Worm (Caenorhabditis elegans) whole organism, L1 larva: ENCODE measurements around the gene ttr-19.

Experiments
- C16A3.4 ChIP-seq: fragments of 150-350 bp; optimal IDR thresholded peaks from 2 replicates; lab custom pipeline; 2014; ENCODE audit warnings: missing biosample characterization, missing genetic modification characterization
- C34B4.2 ChIP-seq: sonication (generic microtip); optimal IDR thresholded peaks from 2 replicates; lab custom pipeline; 2017; ENCODE audit warnings: mild to moderate bottlenecking, missing genetic modification characterization, missing compliant biosample characterization
- Y116A8C.19 ChIP-seq: sonication (generic microtip); optimal IDR thresholded peaks from 2 replicates; lab custom pipeline; 2016; ENCODE audit warnings: missing compliant biosample characterization, missing genetic modification characterization, borderline replicate concordance
- aha-1 ChIP-seq: fragments of 150-350 bp; optimal IDR thresholded peaks from 2 replicates; lab custom pipeline; 2014; ENCODE audit warnings: missing biosample characterization, missing genetic modification characterization
- aly-2 ChIP-seq: fragments of 150-350 bp; optimal IDR thresholded peaks from 2 replicates; lab custom pipeline; 2014; ENCODE audit warnings: missing biosample characterization, missing genetic modification characterization
- blmp-1 ChIP-seq: fragments of 150-350 bp; optimal IDR thresholded peaks from 2 replicates; lab custom pipeline; 2014; ENCODE audit warnings: missing biosample characterization, missing genetic modification characterization
- ceh-63 ChIP-seq: fragments of 200-800 bp; sonication (Bioruptor generic); optimal IDR thresholded peaks from 2 replicates; lab custom pipeline; 2018; ENCODE audit warnings: mild to moderate bottlenecking, missing genetic modification characterization, missing compliant biosample characterization
- ceh-82 ChIP-seq, 3 experiments: fragments of 150-350 bp in 1 of 3; sonication (generic microtip) in 2 of 3; optimal IDR thresholded peaks; 2 replicates each; lab custom pipeline; 2014 to 2017; ENCODE audit warnings: missing biosample characterization in 3 of 3, missing genetic modification characterization in 3 of 3
- dpl-1 ChIP-seq, 3 experiments: fragments of 150-350 bp in 2 of 3; sonication (generic microtip) in 1 of 3; optimal IDR thresholded peaks; 2 replicates each; lab custom pipeline; 2014 to 2017; ENCODE audit warnings: missing biosample characterization in 3 of 3, missing genetic modification characterization in 3 of 3, missing genetic modification reagents in 3 of 3
- dsc-1 ChIP-seq: sonication (generic microtip); optimal IDR thresholded peaks from 2 replicates; lab custom pipeline; 2016; ENCODE audit warnings: mild to moderate bottlenecking, missing genetic modification characterization, missing compliant biosample characterization
- efl-1 ChIP-seq, 4 experiments: fragments of 150-350 bp; optimal IDR thresholded peaks in 3 of 4; peaks in 1 of 4; 1 replicate in 1 of 4; 2 replicates in 3 of 4; lab custom pipeline; 2014; ENCODE audit warnings: missing biosample characterization in 2 of 4, missing genetic modification characterization in 2 of 4, missing genetic modification reagents in 2 of 4
- efl-3 ChIP-seq: fragments of 200-800 bp; sonication (Bioruptor generic); optimal IDR thresholded peaks from 2 replicates; lab custom pipeline; 2018; ENCODE audit warnings: mild to moderate bottlenecking, missing genetic modification characterization, missing compliant biosample characterization
- egl-27 ChIP-seq, 2 experiments: fragments of 150-350 bp in 1 of 2; sonication (generic microtip); optimal IDR thresholded peaks; 3 replicates each; lab custom pipeline; 2017 to 2018; ENCODE audit warnings: missing biosample characterization in 2 of 2, missing genetic modification characterization in 2 of 2, missing genetic modification reagents in 2 of 2
- elt-2 ChIP-seq: sonication (generic microtip); optimal IDR thresholded peaks from 2 replicates; lab custom pipeline; 2016; ENCODE audit warnings: missing genetic modification characterization, mild to moderate bottlenecking, inconsistent platforms, missing compliant biosample characterization, missing genetic modification reagents
- elt-3 ChIP-seq, 6 experiments: fragments of 150-350 bp in 1 of 6; sonication (generic microtip); optimal IDR thresholded peaks; 2 replicates each; lab custom pipeline; 2017 to 2018; ENCODE audit warnings: missing biosample characterization in 6 of 6, missing genetic modification characterization in 6 of 6, inconsistent platforms in 1 of 6
- fkh-10 ChIP-seq: sonication (generic microtip); optimal IDR thresholded peaks from 2 replicates; lab custom pipeline; 2017; ENCODE audit warnings: missing biosample characterization, missing genetic modification reagents, missing genetic modification characterization
- fkh-4 ChIP-seq: sonication (generic microtip); optimal IDR thresholded peaks from 2 replicates; lab custom pipeline; 2016; ENCODE audit warnings: missing compliant biosample characterization, missing genetic modification characterization, borderline replicate concordance
- fkh-8 ChIP-seq: sonication (generic microtip); optimal IDR thresholded peaks from 2 replicates; lab custom pipeline; 2016; ENCODE audit warnings: mild to moderate bottlenecking, missing genetic modification characterization, missing compliant biosample characterization
- fos-1 ChIP-seq: fragments of 150-350 bp; optimal IDR thresholded peaks from 2 replicates; lab custom pipeline; 2014; ENCODE audit warnings: missing biosample characterization, missing genetic modification characterization
- grh-1 ChIP-seq: fragments of 200-800 bp; sonication (Bioruptor generic); IDR thresholded peaks from 2 replicates; pipeline ENCODE4 v1.3.6; 2022; ENCODE audit warnings: missing genetic modification reagents, missing genetic modification characterization, missing compliant biosample characterization
- hlh-4 ChIP-seq: sonication (generic microtip); optimal IDR thresholded peaks from 2 replicates; lab custom pipeline; 2016; ENCODE audit warnings: mild to moderate bottlenecking, missing genetic modification characterization, missing compliant biosample characterization
- hpl-2 ChIP-seq: fragments of 150-350 bp; optimal IDR thresholded peaks from 2 replicates; lab custom pipeline; 2014; ENCODE audit warnings: missing biosample characterization, missing genetic modification reagents, missing genetic modification characterization
- jun-1 ChIP-seq: fragments of 150-350 bp; optimal IDR thresholded peaks from 2 replicates; lab custom pipeline; 2014; ENCODE audit warnings: missing biosample characterization, missing genetic modification reagents, missing genetic modification characterization
- lin-13 ChIP-seq: fragments of 150-350 bp; optimal IDR thresholded peaks from 2 replicates; lab custom pipeline; 2014; ENCODE audit warnings: missing biosample characterization, missing genetic modification reagents, missing genetic modification characterization
- lin-14 ChIP-seq: fragments of 200-800 bp; sonication (Bioruptor generic); optimal IDR thresholded peaks from 2 replicates; lab custom pipeline; 2018; ENCODE audit warnings: mild to moderate bottlenecking, missing genetic modification characterization, moderate library complexity, missing compliant biosample characterization
- lin-15B ChIP-seq: fragments of 150-350 bp; sonication (generic microtip); optimal IDR thresholded peaks from 3 replicates; lab custom pipeline; 2014; ENCODE audit warnings: missing biosample characterization, missing genetic modification characterization
- lin-35 ChIP-seq, 2 experiments: fragments of 150-350 bp; optimal IDR thresholded peaks; 2 replicates each; lab custom pipeline; 2014; ENCODE audit warnings: missing biosample characterization in 2 of 2, missing genetic modification characterization in 2 of 2, missing genetic modification reagents in 2 of 2
- lin-39 ChIP-seq: fragments of 150-350 bp; optimal IDR thresholded peaks from 2 replicates; lab custom pipeline; 2014; ENCODE audit warnings: missing biosample characterization, missing genetic modification reagents, missing genetic modification characterization
- lir-3 ChIP-seq: sonication (generic microtip); optimal IDR thresholded peaks from 2 replicates; lab custom pipeline; 2016; ENCODE audit warnings: mild to moderate bottlenecking, missing genetic modification characterization, moderate library complexity, missing compliant biosample characterization; ENCODE audit not compliant: poor library complexity
- lsy-2 ChIP-seq, 2 experiments: fragments of 150-350 bp; optimal IDR thresholded peaks; 2 replicates each; lab custom pipeline; 2014; ENCODE audit warnings: missing biosample characterization in 2 of 2, missing genetic modification characterization in 2 of 2
- mdl-1 ChIP-seq, 2 experiments: fragments of 150-350 bp; optimal IDR thresholded peaks; 2 replicates each; lab custom pipeline; 2014 to 2017; ENCODE audit warnings: missing biosample characterization in 2 of 2, missing genetic modification characterization in 2 of 2, inconsistent platforms in 1 of 2
- mef-2 ChIP-seq: fragments of 150-350 bp; optimal IDR thresholded peaks from 2 replicates; lab custom pipeline; 2014; ENCODE audit warnings: missing biosample characterization, missing genetic modification characterization
- nhr-11 ChIP-seq: fragments of 150-350 bp; optimal IDR thresholded peaks from 2 replicates; lab custom pipeline; 2014; ENCODE audit warnings: missing biosample characterization, missing genetic modification characterization
- nhr-12 ChIP-seq: sonication (generic microtip); optimal IDR thresholded peaks from 2 replicates; lab custom pipeline; 2017; ENCODE audit warnings: missing biosample characterization, missing genetic modification characterization
- nhr-237 ChIP-seq: fragments of 150-350 bp; optimal IDR thresholded peaks from 2 replicates; lab custom pipeline; 2014; ENCODE audit warnings: missing biosample characterization, missing genetic modification characterization
- nhr-47 ChIP-seq: sonication (generic microtip); optimal IDR thresholded peaks from 2 replicates; lab custom pipeline; 2016; ENCODE audit warnings: mild to moderate bottlenecking, missing genetic modification characterization, moderate library complexity, missing compliant biosample characterization
- nhr-71 ChIP-seq: sonication (generic microtip); optimal IDR thresholded peaks from 2 replicates; lab custom pipeline; 2016; ENCODE audit warnings: mild to moderate bottlenecking, missing genetic modification characterization, moderate library complexity, missing compliant biosample characterization
- skn-1 ChIP-seq: fragments of 150-350 bp; optimal IDR thresholded peaks from 2 replicates; lab custom pipeline; 2014; ENCODE audit warnings: missing biosample characterization, missing genetic modification characterization
- sox-4 ChIP-seq: sonication (generic microtip); optimal IDR thresholded peaks from 2 replicates; lab custom pipeline; 2016; ENCODE audit warnings: missing genetic modification characterization, missing compliant biosample characterization
- sptf-1 ChIP-seq: fragments of 150-350 bp; optimal IDR thresholded peaks from 2 replicates; lab custom pipeline; 2014; ENCODE audit warnings: missing biosample characterization, missing genetic modification characterization
- sup-37 ChIP-seq: fragments of 200-800 bp; sonication (Bioruptor generic); optimal IDR thresholded peaks from 2 replicates; lab custom pipeline; 2018; ENCODE audit warnings: mild to moderate bottlenecking, missing genetic modification characterization, missing compliant biosample characterization
- tbx-2 ChIP-seq: sonication (generic microtip); optimal IDR thresholded peaks from 2 replicates; lab custom pipeline; 2016; ENCODE audit warnings: missing genetic modification characterization, missing compliant biosample characterization
- unc-30 ChIP-seq: sonication (generic microtip); optimal IDR thresholded peaks from 2 replicates; lab custom pipeline; 2017; ENCODE audit warnings: missing biosample characterization, missing genetic modification characterization
- unc-98 ChIP-seq: fragments of 200-800 bp; sonication (Bioruptor generic); IDR thresholded peaks from 2 replicates; pipeline ENCODE4 v1.3.6; 2022; ENCODE audit warnings: missing genetic modification characterization, missing compliant biosample characterization
- vab-15 ChIP-seq: sonication (generic microtip); optimal IDR thresholded peaks from 2 replicates; lab custom pipeline; 2017; ENCODE audit warnings: missing genotype, mild to moderate bottlenecking, missing genetic modification characterization, missing compliant biosample characterization
- xbp-1 ChIP-seq: sonication (generic microtip); optimal IDR thresholded peaks from 2 replicates; lab custom pipeline; 2016; ENCODE audit warnings: missing genetic modification characterization, missing compliant biosample characterization
- zag-1 ChIP-seq: fragments of 150-350 bp; optimal IDR thresholded peaks from 2 replicates; lab custom pipeline; 2014; ENCODE audit warnings: missing biosample characterization, missing genetic modification characterization
- ztf-4 ChIP-seq: fragments of 150-350 bp; optimal IDR thresholded peaks from 2 replicates; lab custom pipeline; 2014; ENCODE audit warnings: missing biosample characterization, missing genetic modification characterization

Gene ttr-19

ce11 chrV:10227333-10227732, at the start of gene ttr-19:
Gene ttr-19 (minus strand): TSS chrV:10227433.
- no peak for TF ChIP-seq lin-15B (tag; lab: Kevin White, UChicago)
- TF ChIP-seq tbx-2 (tag; lab: Kevin White, UChicago), result no peak
- TF ChIP-seq sptf-1 (tag; lab: Kevin White, UChicago), result no peak
- no peak for TF ChIP-seq xbp-1 (tag; lab: Kevin White, UChicago)
- TF ChIP-seq lin-14, result no peak
- TF ChIP-seq efl-3, result no peak

- no peak for TF ChIP-seq elt-3 (tag; optimal IDR thresholded peaks at IDR 0.05; lab: Kevin White, UChicago)
- no peak for TF ChIP-seq egl-27 (tag; optimal IDR thresholded peaks at IDR 0.05; lab: Kevin White, UChicago)
- TF ChIP-seq fkh-8, result peak; percentile 39
- no peak for TF ChIP-seq fos-1 (tag; lab: Kevin White, UChicago)
- no peak for TF ChIP-seq ztf-4
- peak; percentile 43 for TF ChIP-seq nhr-71
- peak; percentile 99 for TF ChIP-seq hlh-4 (tag; lab: Kevin White, UChicago)
- TF ChIP-seq hpl-2 (GFP tag; lab: Kevin White, UChicago), result no peak
- TF ChIP-seq aly-2, result no peak
- no peak for TF ChIP-seq efl-1 (optimal IDR thresholded peaks at IDR 0.05; lab: Kevin White, UChicago)
- TF ChIP-seq efl-1 (GFP tag; optimal IDR thresholded peaks at IDR 0.05 in 1 of 2; lab: Kevin White, UChicago), result no peak
- TF ChIP-seq blmp-1 (tag; lab: Kevin White, UChicago), result no peak
- peak; percentile 29 for TF ChIP-seq dsc-1
- no peak for TF ChIP-seq C16A3.4 (tag; lab: Kevin White, UChicago)
- TF ChIP-seq xbp-1 (tag; lab: Kevin White, UChicago), result no peak
These were observed 48.8 kb upstream of the ttr-19 start for ce11 chrV:10276038-10276437.

DNA sequence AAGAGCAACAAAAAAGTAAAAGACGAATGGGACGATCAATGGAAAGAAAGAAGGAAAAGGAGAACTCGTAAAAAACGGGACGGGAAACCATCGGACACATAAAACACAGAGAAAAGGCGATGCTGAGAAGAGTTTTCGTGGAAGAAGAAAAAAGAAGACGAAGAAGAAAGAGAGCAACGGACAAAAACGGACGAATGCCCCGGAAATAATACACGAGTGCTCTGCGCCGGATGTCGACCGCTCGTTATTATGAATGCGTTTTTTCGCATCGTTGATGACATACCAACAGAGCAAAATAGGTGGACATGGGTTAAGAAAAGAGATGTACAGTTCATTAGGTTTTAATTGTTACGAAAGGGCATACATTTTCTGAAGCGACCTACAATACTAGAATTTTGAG, 48.4 kb upstream of the ttr-19 start, which contains the start of gene Y22F5A.11:
TSS of gene Y22F5A.11 (minus strand) at position 28 of the 400 bp plus-strand sequence.
- TF ChIP-seq elt-2 (tag; lab: Kevin White, UChicago) (no peak), nhr-237 (tag; lab: Kevin White, UChicago) (no peak), vab-15 (tag; lab: Kevin White, UChicago) (no peak), ceh-63 (no peak), ztf-4 (no peak), mdl-1 (tag; optimal IDR thresholded peaks at IDR 0.05; lab: Kevin White, UChicago) (no peak), lin-14 (peak; percentile 55), fkh-10 (GFP tag; lab: Kevin White, UChicago) (peak; percentile 4), mef-2 (tag; lab: Kevin White, UChicago) (no peak), fos-1 (tag; lab: Kevin White, UChicago) (no peak), lir-3 (tag; lab: Kevin White, UChicago) (no peak)

- no peak for TF ChIP-seq unc-30 (tag; lab: Kevin White, UChicago)
- no peak for TF ChIP-seq grh-1 (GFP tag; lab: Robert Waterston, UW)
- peak; percentile 33 for TF ChIP-seq jun-1 (tag; lab: Kevin White, UChicago)
- no peak for TF ChIP-seq nhr-11 (tag; lab: Kevin White, UChicago)
- no peak for TF ChIP-seq lin-13
- TF ChIP-seq nhr-47, result peak; percentile 56
- TF ChIP-seq dpl-1 (GFP tag; optimal IDR thresholded peaks at IDR 0.05; lab: Kevin White, UChicago), result peak in 1 of 3 experiments; percentile 0
- no peak for TF ChIP-seq ceh-63
- TF ChIP-seq lin-39 (tag; lab: Kevin White, UChicago), result no peak
- no peak for TF ChIP-seq nhr-12 (tag; lab: Kevin White, UChicago)
- TF ChIP-seq skn-1 (tag; lab: Kevin White, UChicago), result peak; percentile 44
- no peak for TF ChIP-seq unc-98
- TF ChIP-seq C34B4.2 (tag; lab: Kevin White, UChicago), result no peak
- no peak for TF ChIP-seq dsc-1
- no peak for TF ChIP-seq Y116A8C.19 (tag; lab: Kevin White, UChicago)
- TF ChIP-seq fkh-4 (tag; lab: Kevin White, UChicago), result no peak
- no peak for TF ChIP-seq sox-4 (tag; lab: Kevin White, UChicago)
- peak; percentile 53 for TF ChIP-seq zag-1 (tag; lab: Kevin White, UChicago)
- TF ChIP-seq lin-35 (GFP tag; optimal IDR thresholded peaks at IDR 0.05; lab: Kevin White, UChicago), result peak in 1 of 2 experiments; percentile 42
- TF ChIP-seq aha-1 (tag; lab: Kevin White, UChicago), result no peak
- TF ChIP-seq lsy-2 (tag; optimal IDR thresholded peaks at IDR 0.05; lab: Kevin White, UChicago), result peak; percentile 6 to 57
- TF ChIP-seq ceh-82 (tag; optimal IDR thresholded peaks at IDR 0.05; lab: Kevin White, UChicago), result peak; percentile 29 to 73 (median 46)
- TF ChIP-seq sup-37 (GFP tag; lab: Kevin White, UChicago), result no peak
These were observed 46.6 kb upstream of the ttr-19 start for ce11 chrV:10273837-10274236.
